Fruit fly (Drosophila melanogaster) whole organism, embryonic: Measurements from ENCODE around the gene Cfp1.

ENCODE experiments used
- Abd-B ChIP-seq: fragments of 200-800 bp; sonication (Bioruptor generic); optimal IDR thresholded peaks from 2 replicates; lab custom pipeline; 2018; ENCODE audit warnings: missing biosample characterization, mild to moderate bottlenecking, missing genetic modification characterization, moderate library complexity
- Aef1 ChIP-seq: fragments of 200-800 bp; sonication (Bioruptor generic); IDR thresholded peaks from 3 replicates; pipeline ENCODE4 v1.3.6; 2022; ENCODE audit warnings: missing biosample characterization, missing genetic modification characterization
- Bgb ChIP-seq: fragments of 200-800 bp; sonication (Bioruptor generic); IDR thresholded peaks from 2 replicates; pipeline ENCODE4 v1.3.6; 2022; ENCODE audit warnings: missing biosample characterization, missing genetic modification characterization; ENCODE audit not compliant: partially characterized antibody
- CG10267 ChIP-seq: fragments of 200-800 bp; sonication (Bioruptor generic); optimal IDR thresholded peaks from 2 replicates; lab custom pipeline; 2018; ENCODE audit warnings: missing biosample characterization, mild to moderate bottlenecking, missing genetic modification characterization, moderate library complexity
- CG10543 ChIP-seq: fragments of 200-800 bp; sonication (Bioruptor generic); optimal IDR thresholded peaks from 3 replicates; lab custom pipeline; 2017; ENCODE audit warnings: missing biosample characterization, mild to moderate bottlenecking, missing genetic modification characterization, moderate library complexity
- CG13287 ChIP-seq: fragments of 200-800 bp; sonication (Bioruptor generic); IDR thresholded peaks from 2 replicates; pipeline ENCODE4 v1.3.6; 2022; ENCODE audit warnings: missing biosample characterization, missing genetic modification characterization; ENCODE audit not compliant: partially characterized antibody
- CG14014 ChIP-seq: fragments of 200-800 bp; sonication (Bioruptor generic); IDR thresholded peaks from 2 replicates; pipeline ENCODE4 v1.3.6; 2022; ENCODE audit warnings: missing biosample characterization, missing genetic modification characterization
- CG14965 ChIP-seq: fragments of 200-800 bp; sonication (Bioruptor generic); optimal IDR thresholded peaks from 2 replicates; lab custom pipeline; 2016; ENCODE audit warnings: missing biosample characterization, missing genetic modification characterization, borderline replicate concordance
- CG16813 ChIP-seq: fragments of 200-800 bp; sonication (Bioruptor generic); IDR thresholded peaks from 3 replicates; pipeline ENCODE4 v1.3.6; 2022; ENCODE audit warnings: missing biosample characterization, missing genetic modification characterization; ENCODE audit not compliant: partially characterized antibody
- CG17186 ChIP-seq: fragments of 200-800 bp; sonication (Bioruptor generic); optimal IDR thresholded peaks from 3 replicates; lab custom pipeline; 2017; ENCODE audit warnings: missing biosample characterization, missing genetic modification reagents, missing genetic modification characterization
- CG2199 ChIP-seq: fragments of 200-800 bp; sonication (Bioruptor generic); IDR thresholded peaks from 3 replicates; pipeline ENCODE4 v1.3.6; 2022; ENCODE audit warnings: missing biosample characterization, missing genetic modification characterization
- CG2712 ChIP-seq: fragments of 200-800 bp; optimal IDR thresholded peaks from 3 replicates; lab custom pipeline; 2019; ENCODE audit warnings: missing biosample characterization, mild to moderate bottlenecking, missing genetic modification characterization, moderate library complexity
- CG3163 ChIP-seq: fragments of 200-800 bp; sonication (Bioruptor generic); optimal IDR thresholded peaks from 3 replicates; lab custom pipeline; 2016; ENCODE audit warnings: missing biosample characterization, missing genetic modification characterization
- CG34422 ChIP-seq: fragments of 200-800 bp; sonication (Bioruptor generic); IDR thresholded peaks from 3 replicates; pipeline ENCODE4 v1.3.6; 2022; ENCODE audit warnings: missing biosample characterization, missing genetic modification characterization
- CG4282 ChIP-seq: fragments of 200-800 bp; sonication (Bioruptor generic); optimal IDR thresholded peaks from 2 replicates; lab custom pipeline; 2016; ENCODE audit warnings: missing biosample characterization, missing genetic modification characterization
- CG4617 ChIP-seq: fragments of 200-800 bp; sonication (Bioruptor generic); optimal IDR thresholded peaks from 3 replicates; lab custom pipeline; 2016; ENCODE audit warnings: missing biosample characterization, missing genetic modification characterization, borderline replicate concordance
- CG6791 ChIP-seq: fragments of 200-800 bp; sonication (Bioruptor generic); IDR thresholded peaks from 3 replicates; pipeline ENCODE4 v1.3.6; 2022; ENCODE audit warnings: missing biosample characterization, missing genetic modification characterization; ENCODE audit not compliant: partially characterized antibody
- CG8290 ChIP-seq, 3 experiments: fragments of 200-800 bp; sonication (Bioruptor generic); optimal IDR thresholded peaks; 2 replicates each; lab custom pipeline; 2016 to 2019; ENCODE audit warnings: missing biosample characterization in 3 of 3, missing genetic modification characterization in 3 of 3, mild to moderate bottlenecking in 2 of 3, moderate library complexity in 1 of 3
- CG9727 ChIP-seq: fragments of 200-800 bp; sonication (Bioruptor generic); optimal IDR thresholded peaks from 3 replicates; lab custom pipeline; 2017; ENCODE audit warnings: missing biosample characterization, mild to moderate bottlenecking, missing genetic modification characterization
- Dek ChIP-seq: fragments of 200-800 bp; sonication (Bioruptor generic); optimal IDR thresholded peaks from 3 replicates; lab custom pipeline; 2019; ENCODE audit warnings: missing biosample characterization, mild to moderate bottlenecking, missing genetic modification characterization, moderate library complexity
- Dref ChIP-seq: fragments of 200-800 bp; sonication (Bioruptor generic); IDR thresholded peaks from 2 replicates; pipeline ENCODE4 v1.3.6; 2022; ENCODE audit warnings: missing biosample characterization, missing genetic modification characterization
- Hey ChIP-seq: fragments of 200-800 bp; sonication (Bioruptor generic); optimal IDR thresholded peaks from 3 replicates; lab custom pipeline; 2018; ENCODE audit warnings: missing biosample characterization, mild to moderate bottlenecking, missing genetic modification characterization
- HmgD ChIP-seq: fragments of 200-800 bp; sonication (Bioruptor generic); optimal IDR thresholded peaks from 3 replicates; lab custom pipeline; 2016; ENCODE audit warnings: missing biosample characterization, missing genetic modification characterization
- HmgZ ChIP-seq: fragments of 200-800 bp; sonication (Bioruptor generic); optimal IDR thresholded peaks from 2 replicates; lab custom pipeline; 2018; ENCODE audit warnings: missing biosample characterization, mild to moderate bottlenecking, missing genetic modification characterization
- MESR4 ChIP-seq: fragments of 200-800 bp; sonication (Bioruptor generic); optimal IDR thresholded peaks from 2 replicates; lab custom pipeline; 2018; ENCODE audit warnings: missing biosample characterization, mild to moderate bottlenecking, missing genetic modification characterization, moderate library complexity
- Med ChIP-seq: fragments of 200-800 bp; sonication (Bioruptor generic); peaks from one replicate; lab custom pipeline; 2016; ENCODE audit warnings: missing biosample characterization, missing genetic modification characterization, mild to moderate bottlenecking, inconsistent platforms, moderate library complexity
- Myb ChIP-seq: fragments of 200-800 bp; sonication (Bioruptor generic); optimal IDR thresholded peaks from 2 replicates; lab custom pipeline; 2016; ENCODE audit warnings: missing biosample characterization, missing genetic modification characterization
- Nf-YB ChIP-seq: fragments of 200-800 bp; sonication (Bioruptor generic); optimal IDR thresholded peaks from 3 replicates; lab custom pipeline; 2019; ENCODE audit warnings: missing biosample characterization, mild to moderate bottlenecking, missing genetic modification characterization, moderate library complexity
- Pdp1 ChIP-seq, 2 experiments: fragments of 200-800 bp; sonication (Bioruptor generic); optimal IDR thresholded peaks; 3 replicates each; lab custom pipeline; 2016; ENCODE audit warnings: missing biosample characterization in 2 of 2, missing genetic modification characterization in 2 of 2, mild to moderate bottlenecking in 1 of 2, moderate library complexity in 1 of 2
- Sin3A ChIP-seq: fragments of >200 bp; optimal IDR thresholded peaks from 2 replicates; lab custom pipeline; 2018
- Sry-β ChIP-seq: fragments of 200-800 bp; sonication (Bioruptor generic); optimal IDR thresholded peaks from 2 replicates; lab custom pipeline; 2018; ENCODE audit warnings: missing biosample characterization, mild to moderate bottlenecking, missing genetic modification characterization, moderate library complexity
- amos ChIP-seq: fragments of 200-800 bp; sonication (Bioruptor generic); IDR thresholded peaks from 2 replicates; pipeline ENCODE4 v1.3.6; 2022; ENCODE audit warnings: missing biosample characterization, missing genetic modification characterization; ENCODE audit not compliant: partially characterized antibody
- bbx ChIP-seq: fragments of 200-800 bp; sonication (Bioruptor generic); IDR thresholded peaks from 2 replicates; pipeline ENCODE4 v1.3.6; 2022; ENCODE audit warnings: missing biosample characterization, missing genetic modification characterization; ENCODE audit not compliant: partially characterized antibody
- bsh ChIP-seq, 2 experiments: fragments of 200-800 bp; sonication (Bioruptor generic); optimal IDR thresholded peaks; 2 replicates each; lab custom pipeline; 2017 to 2018; ENCODE audit warnings: mild to moderate bottlenecking in 2 of 2, missing biosample characterization in 2 of 2, missing genetic modification characterization in 2 of 2, moderate library complexity in 1 of 2
- cg ChIP-seq: fragments of 200-800 bp; sonication (Bioruptor generic); optimal IDR thresholded peaks from 3 replicates; lab custom pipeline; 2019; ENCODE audit warnings: missing biosample characterization, mild to moderate bottlenecking, missing genetic modification characterization, moderate library complexity
- chinmo ChIP-seq: fragments of 200-800 bp; sonication (Bioruptor generic); IDR thresholded peaks from 4 replicates; pipeline ENCODE4 v1.3.6; 2022; ENCODE audit warnings: missing biosample characterization, missing genetic modification characterization; ENCODE audit not compliant: partially characterized antibody
- crol ChIP-seq: fragments of 200-800 bp; sonication (Bioruptor generic); IDR thresholded peaks from 2 replicates; pipeline ENCODE4 v1.3.6; 2022; ENCODE audit warnings: missing biosample characterization, missing genetic modification characterization
- ham ChIP-seq: fragments of 200-800 bp; sonication (Bioruptor generic); IDR thresholded peaks from 2 replicates; pipeline ENCODE4 v1.3.6; 2022; ENCODE audit warnings: missing biosample characterization, missing genetic modification characterization
- insv ChIP-seq, 2 experiments: fragments of 200-800 bp; sonication (Bioruptor generic); optimal IDR thresholded peaks; 3 replicates each; lab custom pipeline; 2016 to 2018; ENCODE audit warnings: missing biosample characterization in 2 of 2, missing genetic modification characterization in 2 of 2
- nom ChIP-seq: fragments of 200-800 bp; sonication (Bioruptor generic); optimal IDR thresholded peaks from 2 replicates; lab custom pipeline; 2017; ENCODE audit warnings: missing biosample characterization, missing genetic modification characterization, mild to moderate bottlenecking, moderate library complexity, missing genetic modification reagents
- phol ChIP-seq: fragments of 200-800 bp; sonication (Bioruptor generic); optimal IDR thresholded peaks from 3 replicates; lab custom pipeline; 2018; ENCODE audit warnings: missing biosample characterization, mild to moderate bottlenecking, missing genetic modification characterization, moderate library complexity
- sens ChIP-seq: fragments of 200-800 bp; sonication (Bioruptor generic); peaks from one replicate; lab custom pipeline; 2016; ENCODE audit warnings: missing biosample characterization, missing genetic modification characterization
- ssp ChIP-seq: fragments of 200-800 bp; sonication (Bioruptor generic); IDR thresholded peaks from 2 replicates; pipeline ENCODE4 v1.3.6; 2022; ENCODE audit warnings: missing biosample characterization, missing genetic modification characterization
- stc ChIP-seq: fragments of 200-800 bp; sonication (Bioruptor generic); IDR thresholded peaks from 2 replicates; pipeline ENCODE4 v1.3.6; 2022; ENCODE audit warnings: missing biosample characterization, missing genetic modification characterization
- sug ChIP-seq: fragments of 200-800 bp; optimal IDR thresholded peaks from 2 replicates; lab custom pipeline; 2019; ENCODE audit warnings: missing biosample characterization, mild to moderate bottlenecking, missing genetic modification characterization, moderate library complexity

Cfp1 gene

DNA sequence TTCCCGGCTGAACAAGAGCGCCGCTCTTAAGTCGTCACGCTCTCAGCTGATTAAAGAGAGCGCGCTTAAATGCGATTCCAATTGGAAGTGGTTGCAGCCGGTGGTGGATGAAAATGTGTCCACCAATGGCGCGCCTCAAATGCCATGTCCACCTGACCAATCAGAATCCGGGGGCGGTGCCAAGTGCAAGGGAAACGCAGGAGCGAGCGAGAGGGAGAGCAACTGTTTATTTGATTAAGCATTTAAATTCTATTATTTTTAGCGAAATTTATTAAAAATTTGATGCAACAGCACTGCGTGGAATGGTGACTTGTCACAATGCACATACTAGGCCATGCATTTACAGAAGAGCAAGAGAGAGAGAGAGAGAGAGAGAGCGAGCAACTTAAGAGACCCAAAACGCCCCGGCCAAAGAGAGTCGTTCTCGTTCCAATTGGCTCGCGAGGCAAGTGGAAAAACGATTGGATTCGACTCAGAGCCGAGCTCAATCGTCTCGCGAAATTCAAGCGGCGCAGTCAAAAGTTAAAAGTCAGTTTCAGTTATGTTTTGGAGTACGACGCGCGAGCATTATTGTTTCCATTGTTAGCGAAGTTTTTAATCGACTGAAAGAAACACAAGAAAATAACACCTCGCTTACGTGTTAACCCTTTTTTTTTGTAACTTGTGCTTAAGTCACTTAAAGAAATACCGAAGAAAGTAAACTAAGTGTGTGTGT, 11.4 kb upstream of the Cfp1 start, which contains the start of gene lz (continued):
- TF ChIP-seq ham (GFP tag; lab: Robert Waterston, UW) (no peak), stc (no peak), CG14965 (GFP tag; lab: Kevin White, UChicago) (no peak), sug (tag; lab: Kevin White, UChicago) (no peak), Sry-β (no peak), Nf-YB (GFP tag; lab: Kevin White, UChicago) (peak; percentile 100)

DNA sequence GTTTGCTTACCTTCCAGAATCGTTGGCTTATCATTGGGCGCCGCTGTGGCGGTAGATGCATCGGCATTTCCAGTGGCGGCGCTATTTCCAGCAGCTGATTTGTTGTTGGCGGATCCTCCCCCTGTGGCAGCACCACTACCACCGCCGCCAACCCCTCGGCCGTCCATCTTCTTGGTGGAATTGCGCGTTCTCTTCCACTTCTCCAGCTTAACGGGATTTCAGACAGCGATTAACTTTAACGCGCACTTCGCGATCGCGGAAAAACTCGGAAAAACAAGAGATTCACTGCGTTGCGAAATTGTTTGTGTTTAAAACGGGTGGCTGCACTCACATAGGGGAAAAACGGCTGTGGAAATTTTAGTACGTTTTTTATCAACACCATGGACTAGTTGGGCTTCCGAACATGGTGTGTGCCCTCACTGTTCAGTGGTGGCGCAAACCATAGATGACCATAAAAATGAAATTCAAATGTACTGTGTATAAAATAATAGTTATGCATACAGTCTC, 10.1 kb upstream of the Cfp1 start, which contains the start of gene c11.1:
TSS of gene c11.1 (minus strand) at position 335 of the 507 bp plus-strand sequence.
- TF ChIP-seq MESR4 (GFP tag; lab: Kevin White, UChicago) (peak; percentile 73), nom (GFP tag; lab: Kevin White, UChicago) (peak; percentile 28), CG2199 (GFP tag; lab: Robert Waterston, UW) (peak; percentile 73; the same call in 2 of the 3 replicates), Aef1 (GFP tag; lab: Robert Waterston, UW) (peak; percentile 35; the same call in 1 of the 3 replicates), Dek (tag; lab: Kevin White, UChicago) (peak; percentile 41), phol (tag; lab: Kevin White, UChicago) (peak; percentile 19), CG2712 (tag; lab: Kevin White, UChicago) (peak; percentile 18), ssp (GFP tag; lab: Robert Waterston, UW) (0 out of 2 replicates have a peak, but pooled peaks have one; percentile 18), CG3163 (peak; percentile 65), CG10267 (tag; lab: Kevin White, UChicago) (peak; percentile 4), CG6791 (0 out of 3 replicates have a peak, but pooled peaks have one; percentile 43), HmgZ (tag; lab: Kevin White, UChicago) (peak; percentile 58), CG14014 (GFP tag; lab: Robert Waterston, UW) (no peak), Hey (no peak), CG10543 (GFP tag; lab: Kevin White, UChicago) (peak; percentile 1), bbx (GFP tag; lab: Robert Waterston, UW) (0 out of 2 replicates have a peak, but pooled peaks have one; percentile 40), CG4282 (GFP tag; lab: Kevin White, UChicago) (no peak), Myb (GFP tag; lab: Kevin White, UChicago) (peak; percentile 69), Med (GFP tag; lab: Kevin White, UChicago) (peak; percentile 67), sens (peak; percentile 68), CG8290 (GFP tag; optimal IDR thresholded peaks at IDR 0.05; lab: Kevin White, UChicago) (peak; percentile 50), CG8290 (tag; optimal IDR thresholded peaks at IDR 0.05; lab: Kevin White, UChicago) (no peak), Sin3A (lab: Kevin White, UChicago) (peak; percentile 45), HmgD (GFP tag; lab: Kevin White, UChicago) (peak; percentile 49), amos (GFP tag; lab: Robert Waterston, UW) (peak; percentile 40; the same call in 1 of the 2 replicates), cg (peak; percentile 35), CG4617 (GFP tag; lab: Kevin White, UChicago) (peak; percentile 45), CG17186 (GFP tag; lab: Kevin White, UChicago) (no peak), CG13287 (GFP tag; lab: Robert Waterston, UW) (peak; percentile 47; the same call in 1 of the 2 replicates), stc (no peak), CG34422 (GFP tag; lab: Robert Waterston, UW) (peak; percentile 53; the same call in 2 of the 3 replicates), chinmo (GFP tag; lab: Robert Waterston, UW) (peak; percentile 72; the same call in 2 of the 4 replicates), crol (GFP tag; lab: Robert Waterston, UW) (peak; percentile 51), insv (GFP tag; optimal IDR thresholded peaks at IDR 0.05; lab: Kevin White, UChicago) (no peak), bsh (GFP tag; optimal IDR thresholded peaks at IDR 0.05; lab: Kevin White, UChicago) (no peak), CG9727 (GFP tag; lab: Kevin White, UChicago) (no peak), Dref (GFP tag; lab: Robert Waterston, UW) (peak; percentile 52), Pdp1 (GFP tag; optimal IDR thresholded peaks at IDR 0.05; lab: Kevin White, UChicago) (peak in 1 of 2 experiments; percentile 56), Bgb (peak; percentile 36; the same call in 1 of the 2 replicates), CG16813 (GFP tag; lab: Robert Waterston, UW) (peak; percentile 29; the same call in 1 of the 3 replicates), Abd-B (GFP tag; lab: Kevin White, UChicago) (peak; percentile 88)
